Worm (Caenorhabditis elegans) whole organism, mixed stage, embryonic: Measurements from ENCODE around the gene C13G5.2.

Source experiments
- M03D4.4 ChIP-seq: sonication (generic microtip); optimal IDR thresholded peaks from 2 replicates; lab custom pipeline; 2017; ENCODE audit warnings: mild to moderate bottlenecking, missing genetic modification characterization, missing compliant biosample characterization
- bed-3 ChIP-seq: fragments of 200-800 bp; sonication (Bioruptor generic); optimal IDR thresholded peaks from 3 replicates; lab custom pipeline; 2018; ENCODE audit warnings: mild to moderate bottlenecking, missing genetic modification characterization, moderate library complexity, missing compliant biosample characterization
- blmp-1 ChIP-seq: fragments of 150-350 bp; optimal IDR thresholded peaks from 2 replicates; lab custom pipeline; 2014; ENCODE audit warnings: missing biosample characterization, missing genetic modification characterization
- ceh-39 ChIP-seq: fragments of 150-350 bp; optimal IDR thresholded peaks from 2 replicates; lab custom pipeline; 2014; ENCODE audit warnings: missing biosample characterization, missing genetic modification characterization
- ceh-43 ChIP-seq: fragments of 200-800 bp; sonication (Bioruptor generic); optimal IDR thresholded peaks from 2 replicates; lab custom pipeline; 2018; ENCODE audit warnings: mild to moderate bottlenecking, missing genetic modification characterization, moderate library complexity, missing compliant biosample characterization
- ceh-83 ChIP-seq: fragments of 200-800 bp; sonication (Bioruptor generic); optimal IDR thresholded peaks from 2 replicates; lab custom pipeline; 2018; ENCODE audit warnings: mild to moderate bottlenecking, missing genetic modification characterization, missing compliant biosample characterization
- ces-1 ChIP-seq: fragments of 150-350 bp; optimal IDR thresholded peaks from 2 replicates; lab custom pipeline; 2014; ENCODE audit warnings: missing biosample characterization, missing genetic modification reagents, missing genetic modification characterization
- cnd-1 ChIP-seq: fragments of 200-800 bp; sonication (Bioruptor generic); optimal IDR thresholded peaks from 2 replicates; lab custom pipeline; 2018; ENCODE audit warnings: mild to moderate bottlenecking, missing genetic modification characterization, missing compliant biosample characterization
- drap-1 ChIP-seq: fragments of 200-800 bp; sonication (Bioruptor generic); optimal IDR thresholded peaks from 3 replicates; lab custom pipeline; 2018; ENCODE audit warnings: mild to moderate bottlenecking, missing genetic modification characterization, missing compliant biosample characterization
- elt-1 ChIP-seq: sonication (generic microtip); optimal IDR thresholded peaks from 2 replicates; lab custom pipeline; 2017; ENCODE audit warnings: missing genetic modification characterization, mild to moderate bottlenecking, missing compliant biosample characterization, antibody characterized with exemption, moderate library complexity, borderline replicate concordance; ENCODE audit not compliant: insufficient read depth
- elt-3 ChIP-seq: fragments of 150-350 bp; optimal IDR thresholded peaks from 2 replicates; lab custom pipeline; 2014; ENCODE audit warnings: missing biosample characterization, missing genetic modification characterization
- flh-1 ChIP-seq: fragments of 200-800 bp; sonication (Bioruptor generic); optimal IDR thresholded peaks from 2 replicates; lab custom pipeline; 2018; ENCODE audit warnings: mild to moderate bottlenecking, missing genetic modification characterization, moderate library complexity, missing compliant biosample characterization
- ham-2 ChIP-seq: fragments of 200-800 bp; sonication (Bioruptor generic); optimal IDR thresholded peaks from 2 replicates; lab custom pipeline; 2018; ENCODE audit warnings: mild to moderate bottlenecking, missing genetic modification characterization, missing compliant biosample characterization
- hlh-1 ChIP-seq: fragments of 150-350 bp; optimal IDR thresholded peaks from 2 replicates; lab custom pipeline; 2014; ENCODE audit warnings: missing biosample characterization, missing genetic modification reagents, missing genetic modification characterization
- lin-13 ChIP-seq: fragments of 150-350 bp; optimal IDR thresholded peaks from 2 replicates; lab custom pipeline; 2014; ENCODE audit warnings: missing biosample characterization, missing genetic modification characterization
- lin-32 ChIP-seq: fragments of 200-800 bp; sonication (Bioruptor generic); optimal IDR thresholded peaks from 2 replicates; lab custom pipeline; 2018; ENCODE audit warnings: mild to moderate bottlenecking, missing genetic modification characterization, missing compliant biosample characterization
- lsy-2 ChIP-seq: fragments of 150-350 bp; optimal IDR thresholded peaks from 2 replicates; lab custom pipeline; 2014; ENCODE audit warnings: missing biosample characterization, missing genetic modification characterization
- mab-5 ChIP-seq: fragments of 150-350 bp; optimal IDR thresholded peaks from 2 replicates; lab custom pipeline; 2014; ENCODE audit warnings: missing biosample characterization, missing genetic modification characterization
- mep-1 ChIP-seq: fragments of 150-350 bp; optimal IDR thresholded peaks from 2 replicates; lab custom pipeline; 2017; ENCODE audit warnings: missing biosample characterization, missing genetic modification reagents, missing genetic modification characterization, inconsistent platforms
- mls-2 ChIP-seq: sonication (generic microtip); optimal IDR thresholded peaks from 2 replicates; lab custom pipeline; 2016; ENCODE audit warnings: mild to moderate bottlenecking, missing genetic modification characterization, moderate library complexity, missing compliant biosample characterization
- nhr-12 ChIP-seq: fragments of 150-350 bp; optimal IDR thresholded peaks from 2 replicates; lab custom pipeline; 2014; ENCODE audit warnings: missing biosample characterization, missing genetic modification characterization
- nhr-28 ChIP-seq: fragments of 150-350 bp; optimal IDR thresholded peaks from 2 replicates; lab custom pipeline; 2014; ENCODE audit warnings: missing biosample characterization, missing genetic modification characterization
- nhr-76 ChIP-seq: sonication (generic microtip); optimal IDR thresholded peaks from 2 replicates; lab custom pipeline; 2017; ENCODE audit warnings: missing biosample characterization, missing genetic modification characterization
- pha-4 ChIP-seq: fragments of 150-350 bp; optimal IDR thresholded peaks from 2 replicates; lab custom pipeline; 2018; ENCODE audit warnings: missing biosample characterization, missing genetic modification reagents, missing genetic modification characterization
- sem-2 ChIP-seq: fragments of 200-800 bp; sonication (Bioruptor generic); optimal IDR thresholded peaks from 2 replicates; lab custom pipeline; 2018; ENCODE audit warnings: mild to moderate bottlenecking, missing genetic modification characterization, missing compliant biosample characterization
- snpc-4 ChIP-seq: fragments of 150-350 bp; optimal IDR thresholded peaks from 2 replicates; lab custom pipeline; 2014; ENCODE audit warnings: missing biosample characterization, missing genetic modification characterization
- tbx-8 ChIP-seq: fragments of 200-800 bp; sonication (Bioruptor generic); optimal IDR thresholded peaks from 2 replicates; lab custom pipeline; 2018; ENCODE audit warnings: mild to moderate bottlenecking, missing genetic modification characterization, moderate library complexity, missing compliant biosample characterization
- unc-120 ChIP-seq: sonication (generic microtip); optimal IDR thresholded peaks from 2 replicates; lab custom pipeline; 2017; ENCODE audit warnings: missing genetic modification characterization, missing compliant biosample characterization; ENCODE audit not compliant: poor library complexity, severe bottlenecking
- unc-39 ChIP-seq: fragments of 150-350 bp; optimal IDR thresholded peaks from 2 replicates; lab custom pipeline; 2014; ENCODE audit warnings: missing biosample characterization, missing genetic modification characterization
- unc-62 ChIP-seq: fragments of 150-350 bp; optimal IDR thresholded peaks from 2 replicates; lab custom pipeline; 2014; ENCODE audit warnings: missing biosample characterization, missing genetic modification reagents, missing genetic modification characterization
- zip-8 ChIP-seq: fragments of 150-350 bp; optimal IDR thresholded peaks from 2 replicates; lab custom pipeline; 2014; ENCODE audit warnings: missing biosample characterization, missing genetic modification characterization
- ztf-11 ChIP-seq: fragments of 150-350 bp; optimal IDR thresholded peaks from 2 replicates; lab custom pipeline; 2014; ENCODE audit warnings: missing biosample characterization, missing genetic modification characterization

C13G5.2 gene

ce11 chrIII:8657676-8658366 is 39.6 kb upstream of the C13G5.2 start:
- TF ChIP-seq flh-1: no peak
- TF ChIP-seq ceh-83 (GFP tag; lab: Kevin White, UChicago): no peak
- no peak for TF ChIP-seq cnd-1 (tag; lab: Kevin White, UChicago)
- no peak for TF ChIP-seq elt-3
- TF ChIP-seq pha-4 (tag; lab: Kevin White, UChicago): no peak
- TF ChIP-seq ztf-11 (tag; lab: Kevin White, UChicago): no peak
- no peak for TF ChIP-seq tbx-8 (GFP tag; lab: Kevin White, UChicago)
- no peak for TF ChIP-seq elt-1 (tag; lab: Kevin White, UChicago)
- no peak for TF ChIP-seq nhr-76 (tag; lab: Kevin White, UChicago)
- no peak for TF ChIP-seq lin-13 (tag; lab: Kevin White, UChicago)
- TF ChIP-seq mep-1 (tag; lab: Kevin White, UChicago): no peak
- no peak for TF ChIP-seq unc-39
- TF ChIP-seq nhr-12 (tag; lab: Kevin White, UChicago): no peak
- no peak for TF ChIP-seq lsy-2 (tag; lab: Kevin White, UChicago)
- TF ChIP-seq blmp-1 (tag; lab: Kevin White, UChicago): no peak
- no peak for TF ChIP-seq mls-2 (tag; lab: Kevin White, UChicago)
- TF ChIP-seq bed-3 (GFP tag; lab: Kevin White, UChicago): no peak

DNA sequence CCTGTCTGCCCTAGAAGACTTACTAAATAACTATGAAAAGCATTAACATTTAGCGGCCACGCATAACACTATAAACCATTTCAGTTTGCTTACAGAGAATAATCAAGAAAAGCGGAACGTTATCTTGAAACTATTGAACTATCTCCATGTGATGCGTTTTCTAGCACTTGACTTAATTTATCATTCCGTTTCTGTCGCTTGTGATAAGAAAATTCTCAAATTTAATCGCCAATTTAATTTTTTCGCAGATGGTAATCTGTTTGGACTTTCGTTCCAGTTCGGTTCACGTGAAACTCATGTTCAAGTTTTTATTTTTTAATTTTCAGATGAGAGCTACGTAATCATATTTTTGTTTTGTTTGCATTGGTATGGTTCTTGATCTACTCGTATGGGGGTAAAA is 38.7 kb upstream of the C13G5.2 start:
- TF ChIP-seq ham-2 (GFP tag; lab: Kevin White, UChicago) (no peak), unc-62 (GFP tag; lab: Kevin White, UChicago) (no peak), zip-8 (tag; lab: Kevin White, UChicago) (no peak), ceh-83 (GFP tag; lab: Kevin White, UChicago) (no peak), blmp-1 (tag; lab: Kevin White, UChicago) (no peak), ceh-39 (tag; lab: Kevin White, UChicago) (no peak), elt-3 (no peak), hlh-1 (tag; lab: Kevin White, UChicago) (no peak), pha-4 (tag; lab: Kevin White, UChicago) (no peak), unc-120 (tag; lab: Kevin White, UChicago) (no peak), drap-1 (GFP tag; lab: Kevin White, UChicago) (no peak), mab-5 (tag; lab: Kevin White, UChicago) (no peak)

- TF ChIP-seq unc-120 (tag; lab: Kevin White, UChicago): no peak
- no peak for TF ChIP-seq lin-13 (tag; lab: Kevin White, UChicago)
- no peak for TF ChIP-seq cnd-1 (tag; lab: Kevin White, UChicago)
- no peak for TF ChIP-seq pha-4 (tag; lab: Kevin White, UChicago)
- no peak for TF ChIP-seq snpc-4 (tag; lab: Kevin White, UChicago)
- TF ChIP-seq blmp-1 (tag; lab: Kevin White, UChicago): no peak
- TF ChIP-seq mep-1 (tag; lab: Kevin White, UChicago): no peak
- TF ChIP-seq nhr-28: no peak
- TF ChIP-seq ceh-83 (GFP tag; lab: Kevin White, UChicago): no peak
- TF ChIP-seq lin-32: no peak
- TF ChIP-seq lsy-2 (tag; lab: Kevin White, UChicago): no peak
Measured at ce11 chrIII:8656055-8656454, 37.8 kb upstream of the C13G5.2 start.

DNA sequence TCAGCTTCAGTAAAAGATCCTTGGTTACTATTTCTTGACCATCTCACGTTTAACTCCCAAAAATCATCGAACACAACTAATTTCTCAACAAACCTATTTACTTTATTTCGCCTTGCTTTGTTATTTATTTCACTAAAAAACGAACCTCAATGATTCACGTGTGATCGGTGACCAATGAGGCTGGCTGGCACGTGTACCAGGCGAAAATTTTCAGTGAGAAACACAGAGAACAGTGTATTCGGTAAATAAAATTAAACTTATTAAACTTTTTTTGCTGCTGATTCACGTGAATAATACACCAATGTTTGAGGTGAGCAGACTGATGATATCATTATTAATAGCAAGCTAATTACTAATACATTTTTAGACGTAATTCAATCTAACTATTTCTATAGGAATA is 37.1 kb upstream of the C13G5.2 start:
- TF ChIP-seq ceh-83 (GFP tag; lab: Kevin White, UChicago): no peak
- no peak for TF ChIP-seq unc-120 (tag; lab: Kevin White, UChicago)
- TF ChIP-seq unc-39: no peak
- no peak for TF ChIP-seq flh-1
- no peak for TF ChIP-seq snpc-4 (tag; lab: Kevin White, UChicago)
- TF ChIP-seq nhr-28: no peak
- no peak for TF ChIP-seq ceh-43
- TF ChIP-seq M03D4.4 (tag; lab: Kevin White, UChicago): no peak
- TF ChIP-seq hlh-1 (tag; lab: Kevin White, UChicago): no peak
- no peak for TF ChIP-seq sem-2 (GFP tag; lab: Kevin White, UChicago)
- TF ChIP-seq ces-1 (GFP tag; lab: Kevin White, UChicago): no peak
- no peak for TF ChIP-seq mls-2 (tag; lab: Kevin White, UChicago)
- no peak for TF ChIP-seq lin-13 (tag; lab: Kevin White, UChicago)
